Worm (Caenorhabditis elegans) whole organism, L4 larva: ENCODE measurements around the gene srz-29.

Experiments
- F10B5.3 ChIP-seq: sonication (generic microtip); optimal IDR thresholded peaks from 2 replicates; lab custom pipeline; 2016; ENCODE audit warnings: mild to moderate bottlenecking, missing genetic modification characterization, missing compliant biosample characterization
- ZK546.5 ChIP-seq, 2 experiments: sonication (generic microtip); optimal IDR thresholded peaks; 2 replicates each; lab custom pipeline; 2017; ENCODE audit warnings: missing biosample characterization in 2 of 2, missing genetic modification characterization in 2 of 2
- aly-2 ChIP-seq: sonication (generic microtip); optimal IDR thresholded peaks from 2 replicates; lab custom pipeline; 2018; ENCODE audit warnings: missing biosample characterization, missing genetic modification characterization
- dpl-1 ChIP-seq: fragments of 150-350 bp; optimal IDR thresholded peaks from 2 replicates; lab custom pipeline; 2014; ENCODE audit warnings: missing biosample characterization, missing genetic modification reagents, missing genetic modification characterization
- egl-43 ChIP-seq: fragments of 200-800 bp; sonication (Bioruptor generic); IDR thresholded peaks from 2 replicates; pipeline ENCODE4 v1.3.6; 2022; ENCODE audit warnings: missing genetic modification reagents, missing genetic modification characterization, missing compliant biosample characterization
- lin-15B ChIP-seq: fragments of 150-350 bp; sonication (generic microtip); optimal IDR thresholded peaks from 3 replicates; lab custom pipeline; 2014; ENCODE audit warnings: missing biosample characterization, missing genetic modification characterization
- lsy-2 ChIP-seq, 2 experiments: fragments of 150-350 bp in 1 of 2; sonication (generic microtip) in 1 of 2; optimal IDR thresholded peaks; 2 replicates each; lab custom pipeline; 2014 to 2017; ENCODE audit warnings: missing biosample characterization in 2 of 2, missing genetic modification characterization in 2 of 2
- nhr-28 ChIP-seq: fragments of 150-350 bp; optimal IDR thresholded peaks from 2 replicates; lab custom pipeline; 2014; ENCODE audit warnings: missing biosample characterization, missing genetic modification characterization
- unc-39 ChIP-seq: sonication (generic microtip); optimal IDR thresholded peaks from 2 replicates; lab custom pipeline; 2017; ENCODE audit warnings: missing biosample characterization, missing genetic modification characterization
- unc-62 ChIP-seq, 3 experiments: fragments of 150-350 bp in 1 of 3; sonication (generic microtip); optimal IDR thresholded peaks in 2 of 3; peaks in 1 of 3; 1 replicate in 1 of 3; 2 replicates in 2 of 3; lab custom pipeline; 2014 to 2017; ENCODE audit warnings: missing biosample characterization in 3 of 3, missing genetic modification characterization in 3 of 3, missing genetic modification reagents in 3 of 3, missing genotype in 1 of 3
- ztf-11 ChIP-seq: fragments of 150-350 bp; optimal IDR thresholded peaks from 2 replicates; lab custom pipeline; 2014; ENCODE audit warnings: missing biosample characterization, missing genetic modification characterization

- TF ChIP-seq F10B5.3 (tag; lab: Kevin White, UChicago): no peak
- TF ChIP-seq lin-15B (tag; lab: Kevin White, UChicago): no peak
- no peak for TF ChIP-seq ztf-11 (tag; lab: Kevin White, UChicago)
- no peak for TF ChIP-seq lsy-2 (tag; optimal IDR thresholded peaks at IDR 0.05; lab: Kevin White, UChicago)
- TF ChIP-seq unc-39 (tag; lab: Kevin White, UChicago): no peak
- no peak for TF ChIP-seq ZK546.5 (tag; optimal IDR thresholded peaks at IDR 0.05; lab: Kevin White, UChicago)
- TF ChIP-seq nhr-28 (tag; lab: Kevin White, UChicago): no peak
- no peak for TF ChIP-seq aly-2 (tag; lab: Kevin White, UChicago)
- TF ChIP-seq dpl-1 (GFP tag; lab: Kevin White, UChicago): no peak
- TF ChIP-seq unc-62 (GFP tag; optimal IDR thresholded peaks at IDR 0.05 in 1 of 2; lab: Kevin White, UChicago): no peak
- no peak for TF ChIP-seq unc-62 (tag; optimal IDR thresholded peaks at IDR 0.05; lab: Kevin White, UChicago)
- no peak for TF ChIP-seq egl-43 (GFP tag; lab: Robert Waterston, UW)
Observed at ce11 chrIV:13645823-13646222, at the start of gene srz-29.
